Fruit fly (Drosophila melanogaster) whole organism, wandering third instar larva: ENCODE measurements around the gene Gmap.
A peak's percentile ranks its signal among the peaks of the same experiment; 100 is the strongest.

Source experiments
- Abd-B ChIP-seq: fragments of >200 bp; optimal IDR thresholded peaks from 2 replicates; lab custom pipeline; 2017; ENCODE audit warnings: missing biosample characterization, missing genetic modification characterization
- CG9705 ChIP-seq: fragments of 200-800 bp; sonication (Bioruptor generic); optimal IDR thresholded peaks from 2 replicates; lab custom pipeline; 2018; ENCODE audit warnings: missing biosample characterization, mild to moderate bottlenecking, missing genetic modification characterization
- CrebA ChIP-seq: fragments of 200-800 bp; sonication (Bioruptor generic); optimal IDR thresholded peaks from 2 replicates; lab custom pipeline; 2016; ENCODE audit warnings: missing biosample characterization, mild to moderate bottlenecking, missing genetic modification characterization, borderline replicate concordance
- Dif ChIP-seq: fragments of 200-275, 200-300 bp; sonication (Bioruptor generic); optimal IDR thresholded peaks from 2 replicates; lab custom pipeline; 2018; ENCODE audit warnings: missing biosample characterization, missing genetic modification characterization; ENCODE audit not compliant: partially characterized antibody
- GATAd ChIP-seq: sonication (Bioruptor generic); optimal IDR thresholded peaks from 2 replicates; lab custom pipeline; 2016; ENCODE audit warnings: missing biosample characterization, missing genetic modification characterization
- HLH106 ChIP-seq: fragments of 200-800 bp; optimal IDR thresholded peaks from 3 replicates; lab custom pipeline; 2019; ENCODE audit warnings: missing biosample characterization, mild to moderate bottlenecking, missing genetic modification characterization, moderate library complexity
- Hnf4 ChIP-seq: fragments of 200-800 bp; sonication (Bioruptor generic); optimal IDR thresholded peaks from 2 replicates; lab custom pipeline; 2016; ENCODE audit warnings: missing biosample characterization, mild to moderate bottlenecking, missing genetic modification characterization
- Hr78 ChIP-seq: fragments of >200 bp; optimal IDR thresholded peaks from 2 replicates; lab custom pipeline; 2017; ENCODE audit warnings: missing biosample characterization, missing genetic modification characterization
- Hr83 ChIP-seq: fragments of 200-300 bp; sonication (Bioruptor generic); optimal IDR thresholded peaks from 2 replicates; lab custom pipeline; 2016; ENCODE audit warnings: missing biosample characterization, mild to moderate bottlenecking, missing genetic modification characterization, moderate library complexity; ENCODE audit not compliant: poor library complexity, severe bottlenecking
- Jra ChIP-seq: sonication (Bioruptor generic); optimal IDR thresholded peaks from 2 replicates; lab custom pipeline; 2016; ENCODE audit warnings: missing biosample characterization, missing genetic modification characterization
- Mio ChIP-seq: sonication (Bioruptor generic); optimal IDR thresholded peaks from 2 replicates; lab custom pipeline; 2016; ENCODE audit warnings: missing biosample characterization, missing genetic modification characterization
- Myc ChIP-seq: fragments of >200 bp; optimal IDR thresholded peaks from 2 replicates; lab custom pipeline; 2017
- N ChIP-seq: fragments of >200 bp; optimal IDR thresholded peaks from 2 replicates; lab custom pipeline; 2018; ENCODE audit warnings: missing biosample characterization, missing external identifiers, missing genetic modification characterization
- OdsH ChIP-seq: fragments of 200-800 bp; sonication (Bioruptor generic); optimal IDR thresholded peaks from 2 replicates; lab custom pipeline; 2016; ENCODE audit warnings: missing biosample characterization, mild to moderate bottlenecking, missing genetic modification characterization
- Sp1 ChIP-seq: fragments of 200-800 bp; sonication (Bioruptor generic); optimal IDR thresholded peaks from 3 replicates; lab custom pipeline; 2019; ENCODE audit warnings: missing biosample characterization, mild to moderate bottlenecking, missing genetic modification characterization, moderate library complexity
- br ChIP-seq: fragments of 200-800 bp; sonication (Bioruptor generic); optimal IDR thresholded peaks from 2 replicates; lab custom pipeline; 2016; ENCODE audit warnings: missing biosample characterization, missing genetic modification characterization
- brk ChIP-seq: fragments of 200-800 bp; sonication (Bioruptor generic); optimal IDR thresholded peaks from 2 replicates; lab custom pipeline; 2016; ENCODE audit warnings: missing biosample characterization, mild to moderate bottlenecking, missing genetic modification characterization
- dmrt93B ChIP-seq: fragments of 200-800 bp; sonication (Bioruptor generic); optimal IDR thresholded peaks from 2 replicates; lab custom pipeline; 2018; ENCODE audit warnings: missing biosample characterization, mild to moderate bottlenecking, missing genetic modification characterization
- ey ChIP-seq: fragments of 200-800 bp; sonication (Bioruptor generic); optimal IDR thresholded peaks from 2 replicates; lab custom pipeline; 2016; ENCODE audit warnings: missing biosample characterization, missing genetic modification characterization
- foxo ChIP-seq, 2 experiments: fragments of 200-800 bp; sonication (Bioruptor generic); optimal IDR thresholded peaks; 2 replicates in 1 of 2; 3 replicates in 1 of 2; lab custom pipeline; 2016 to 2017; ENCODE audit warnings: missing biosample characterization in 2 of 2, missing genetic modification characterization in 2 of 2
- fru ChIP-seq: fragments of 200-800 bp; sonication (Bioruptor generic); optimal IDR thresholded peaks from 3 replicates; lab custom pipeline; 2016; ENCODE audit warnings: missing biosample characterization, mild to moderate bottlenecking, missing genetic modification characterization
- jim ChIP-seq: fragments of 175-275, 200-325 bp; sonication (Bioruptor generic); optimal IDR thresholded peaks from 2 replicates; lab custom pipeline; 2016; ENCODE audit warnings: missing biosample characterization, mild to moderate bottlenecking, missing genetic modification characterization
- lola ChIP-seq: fragments of >200 bp; optimal IDR thresholded peaks from 2 replicates; lab custom pipeline; 2017; ENCODE audit warnings: missing biosample characterization, missing genetic modification characterization
- pan ChIP-seq: fragments of >200 bp; optimal IDR thresholded peaks from 2 replicates; lab custom pipeline; 2017
- psq ChIP-seq: fragments of 200-800 bp; sonication (Bioruptor generic); optimal IDR thresholded peaks from 3 replicates; lab custom pipeline; 2017; ENCODE audit warnings: missing biosample characterization, mild to moderate bottlenecking, missing genetic modification characterization, moderate library complexity
- rgr ChIP-seq: fragments of 200-800 bp; sonication (Bioruptor generic); optimal IDR thresholded peaks from 3 replicates; lab custom pipeline; 2016; ENCODE audit warnings: missing biosample characterization, mild to moderate bottlenecking, missing genetic modification characterization
- sage ChIP-seq: fragments of 200-800 bp; sonication (Bioruptor generic); optimal IDR thresholded peaks from 2 replicates; lab custom pipeline; 2016; ENCODE audit warnings: missing biosample characterization, mild to moderate bottlenecking, missing genetic modification characterization
- usp ChIP-seq: fragments of >200 bp; optimal IDR thresholded peaks from 2 replicates; lab custom pipeline; 2017; ENCODE audit warnings: missing biosample characterization, missing genetic modification characterization
- woc ChIP-seq: sonication (Bioruptor generic); optimal IDR thresholded peaks from 2 replicates; lab custom pipeline; 2016; ENCODE audit warnings: missing biosample characterization, mild to moderate bottlenecking, missing genetic modification characterization

Gene Gmap

dm6 chrX:15486682-15487081, at the start of gene Gmap:
Gene Gmap, plus strand, starts transcription at chrX:15486922.
- no peak for TF ChIP-seq N (GFP tag; lab: Kevin White, UChicago)
- peak; percentile 47 for TF ChIP-seq Dif
- no peak for TF ChIP-seq woc (GFP tag; lab: Kevin White, UChicago)
- TF ChIP-seq Sp1 (GFP tag; lab: Kevin White, UChicago) = no peak
- TF ChIP-seq GATAd (GFP tag; lab: Kevin White, UChicago) = no peak
- TF ChIP-seq lola = no peak
- no peak for TF ChIP-seq Mio
- TF ChIP-seq sage (GFP tag; lab: Kevin White, UChicago) = peak; percentile 24
- no peak for TF ChIP-seq foxo (GFP tag; optimal IDR thresholded peaks at IDR 0.05; lab: Kevin White, UChicago)
- TF ChIP-seq Jra (GFP tag; lab: Kevin White, UChicago) = no peak

- TF ChIP-seq Mio = no peak
- TF ChIP-seq Myc (lab: Kevin White, UChicago) = no peak
- no peak for TF ChIP-seq Abd-B (GFP tag; lab: Kevin White, UChicago)
- TF ChIP-seq br (GFP tag; lab: Kevin White, UChicago) = no peak
- no peak for TF ChIP-seq fru (GFP tag; lab: Kevin White, UChicago)
- TF ChIP-seq OdsH = no peak
- TF ChIP-seq Hr83 = no peak
- no peak for TF ChIP-seq HLH106 (tag; lab: Kevin White, UChicago)
- no peak for TF ChIP-seq jim (GFP tag; lab: Kevin White, UChicago)
- no peak for TF ChIP-seq N (GFP tag; lab: Kevin White, UChicago)
- no peak for TF ChIP-seq usp (GFP tag; lab: Kevin White, UChicago)
- no peak for TF ChIP-seq Sp1 (GFP tag; lab: Kevin White, UChicago)
- no peak for TF ChIP-seq dmrt93B (GFP tag; lab: Kevin White, UChicago)
- no peak for TF ChIP-seq psq (GFP tag; lab: Kevin White, UChicago)
- TF ChIP-seq GATAd (GFP tag; lab: Kevin White, UChicago) = no peak
- no peak for TF ChIP-seq CrebA (GFP tag; lab: Kevin White, UChicago)
Measured at dm6 chrX:15441245-15441644, 45.5 kb upstream of the Gmap start, which contains the start of gene Cngl. Gene Cngl, minus strand, starts transcription at chrX:15441252.

- no peak for TF ChIP-seq br (GFP tag; lab: Kevin White, UChicago)
- TF ChIP-seq Dif = no peak
- TF ChIP-seq ey (GFP tag; lab: Kevin White, UChicago) = no peak
- TF ChIP-seq foxo (GFP tag; optimal IDR thresholded peaks at IDR 0.05; lab: Kevin White, UChicago) = no peak
- TF ChIP-seq fru (GFP tag; lab: Kevin White, UChicago) = no peak
- no peak for TF ChIP-seq OdsH
- no peak for TF ChIP-seq Hnf4 (GFP tag; lab: Kevin White, UChicago)
Measured at dm6 chrX:15443502-15443901, 43.2 kb upstream of the Gmap start.

dm6 chrX:15448136-15448535, 38.6 kb upstream of the Gmap start:
- TF ChIP-seq Sp1 (GFP tag; lab: Kevin White, UChicago) (no peak), fru (GFP tag; lab: Kevin White, UChicago) (no peak), Myc (lab: Kevin White, UChicago) (no peak), lola (no peak), pan (lab: Kevin White, UChicago) (no peak), N (GFP tag; lab: Kevin White, UChicago) (no peak), HLH106 (tag; lab: Kevin White, UChicago) (no peak), Hr78 (GFP tag; lab: Kevin White, UChicago) (no peak), CG9705 (GFP tag; lab: Kevin White, UChicago) (no peak), foxo (GFP tag; optimal IDR thresholded peaks at IDR 0.05; lab: Kevin White, UChicago) (no peak), rgr (GFP tag; lab: Kevin White, UChicago) (no peak), psq (GFP tag; lab: Kevin White, UChicago) (no peak), brk (GFP tag; lab: Kevin White, UChicago) (no peak), woc (GFP tag; lab: Kevin White, UChicago) (no peak), GATAd (GFP tag; lab: Kevin White, UChicago) (no peak), Dif (no peak)

dm6 chrX:15448809-15449208, 37.9 kb upstream of the Gmap start:
- TF ChIP-seq ey (GFP tag; lab: Kevin White, UChicago) (peak; percentile 2), usp (GFP tag; lab: Kevin White, UChicago) (no peak)
- TF ChIP-seq, all 38 proteins: peak for 1
